Fruit fly (Drosophila melanogaster) whole organism: ENCODE measurements around the gene Eip74EF.

Experiments
- CG8478 ChIP-seq: fragments of >200 bp; optimal IDR thresholded peaks from 2 replicates; lab custom pipeline; 2018; ENCODE audit warnings: inconsistent platforms
- EcR ChIP-seq, 2 experiments: fragments of >200 bp; optimal IDR thresholded peaks; 2 replicates each; lab custom pipeline; 2017; ENCODE audit warnings: missing biosample characterization in 2 of 2, missing genetic modification characterization in 2 of 2, missing genetic modification reagents in 2 of 2
- psq ChIP-seq: fragments of >200 bp; optimal IDR thresholded peaks from 2 replicates; lab custom pipeline; 2017
- usp ChIP-seq: fragments of >200 bp; optimal IDR thresholded peaks from 2 replicates; lab custom pipeline; 2017; ENCODE audit warnings: missing biosample characterization, missing genetic modification characterization, mixed read lengths

DNA sequence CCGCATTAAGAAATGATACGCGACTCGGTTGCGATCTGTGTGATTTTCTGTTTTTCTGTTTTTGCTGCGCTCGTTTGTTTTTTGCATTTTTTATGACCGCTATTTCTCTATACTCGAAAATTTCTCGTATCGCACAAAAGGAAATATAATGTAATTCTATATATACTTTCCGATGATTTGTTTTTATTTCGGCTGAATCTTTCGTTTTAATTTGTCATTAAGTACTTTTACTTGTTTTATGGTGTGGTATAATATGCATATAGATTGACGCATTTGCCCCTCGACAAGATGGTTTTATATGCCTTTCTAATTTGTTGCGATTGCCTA lies 48.6 kb downstream of the Eip74EF start:
- TF ChIP-seq usp (GFP tag; lab: Kevin White, UChicago) (no peak), CG8478 (no peak), EcR (GFP tag; optimal IDR thresholded peaks at IDR 0.05; lab: Kevin White, UChicago) (no peak), psq (lab: Kevin White, UChicago) (no peak)
